Fruit fly (Drosophila melanogaster) whole organism, wandering third instar larva: ENCODE results near the gene Mgat3.
"Not testable (repeated sequence)": the region's sequence is repeated elsewhere in the genome, so short reads cannot be mapped to it uniquely, and the experiment has no call there.

ENCODE experiments used
- Abd-B ChIP-seq: fragments of >200 bp; optimal IDR thresholded peaks from 2 replicates; lab custom pipeline; 2017; ENCODE audit warnings: missing biosample characterization, missing genetic modification characterization
- CG32264 ChIP-seq: fragments of 200-800 bp; sonication (Bioruptor generic); optimal IDR thresholded peaks from 2 replicates; lab custom pipeline; 2016; ENCODE audit warnings: missing biosample characterization, missing genetic modification characterization
- CG9705 ChIP-seq: fragments of 200-800 bp; sonication (Bioruptor generic); optimal IDR thresholded peaks from 2 replicates; lab custom pipeline; 2018; ENCODE audit warnings: missing biosample characterization, mild to moderate bottlenecking, missing genetic modification characterization
- CrebA ChIP-seq: fragments of 200-800 bp; sonication (Bioruptor generic); optimal IDR thresholded peaks from 2 replicates; lab custom pipeline; 2016; ENCODE audit warnings: missing biosample characterization, mild to moderate bottlenecking, missing genetic modification characterization, borderline replicate concordance
- Dfd ChIP-seq: fragments of >200 bp; optimal IDR thresholded peaks from 2 replicates; lab custom pipeline; 2017; ENCODE audit warnings: missing biosample characterization, missing genetic modification characterization
- Dif ChIP-seq: fragments of 200-275, 200-300 bp; sonication (Bioruptor generic); optimal IDR thresholded peaks from 2 replicates; lab custom pipeline; 2018; ENCODE audit warnings: missing biosample characterization, missing genetic modification characterization; ENCODE audit not compliant: partially characterized antibody
- GATAd ChIP-seq: sonication (Bioruptor generic); optimal IDR thresholded peaks from 2 replicates; lab custom pipeline; 2016; ENCODE audit warnings: missing biosample characterization, missing genetic modification characterization
- Hnf4 ChIP-seq: fragments of 200-800 bp; sonication (Bioruptor generic); optimal IDR thresholded peaks from 2 replicates; lab custom pipeline; 2016; ENCODE audit warnings: missing biosample characterization, mild to moderate bottlenecking, missing genetic modification characterization
- Hr83 ChIP-seq: fragments of 200-300 bp; sonication (Bioruptor generic); optimal IDR thresholded peaks from 2 replicates; lab custom pipeline; 2016; ENCODE audit warnings: missing biosample characterization, mild to moderate bottlenecking, missing genetic modification characterization, moderate library complexity; ENCODE audit not compliant: poor library complexity, severe bottlenecking
- Jra ChIP-seq: sonication (Bioruptor generic); optimal IDR thresholded peaks from 2 replicates; lab custom pipeline; 2016; ENCODE audit warnings: missing biosample characterization, missing genetic modification characterization
- Mio ChIP-seq: sonication (Bioruptor generic); optimal IDR thresholded peaks from 2 replicates; lab custom pipeline; 2016; ENCODE audit warnings: missing biosample characterization, missing genetic modification characterization
- Myc ChIP-seq: fragments of >200 bp; optimal IDR thresholded peaks from 2 replicates; lab custom pipeline; 2017
- N ChIP-seq: fragments of >200 bp; optimal IDR thresholded peaks from 2 replicates; lab custom pipeline; 2018; ENCODE audit warnings: missing biosample characterization, missing external identifiers, missing genetic modification characterization
- OdsH ChIP-seq: fragments of 200-800 bp; sonication (Bioruptor generic); optimal IDR thresholded peaks from 2 replicates; lab custom pipeline; 2016; ENCODE audit warnings: missing biosample characterization, mild to moderate bottlenecking, missing genetic modification characterization
- Rel ChIP-seq, 2 experiments: fragments of 200-800 bp; sonication (Bioruptor generic) in 1 of 2; optimal IDR thresholded peaks; 2 replicates in 1 of 2; 3 replicates in 1 of 2; lab custom pipeline; 2016 to 2019; ENCODE audit warnings: mild to moderate bottlenecking in 2 of 2, missing biosample characterization in 2 of 2, missing genetic modification characterization in 2 of 2, moderate library complexity in 1 of 2
- Sp1 ChIP-seq: fragments of 200-800 bp; sonication (Bioruptor generic); optimal IDR thresholded peaks from 3 replicates; lab custom pipeline; 2019; ENCODE audit warnings: missing biosample characterization, mild to moderate bottlenecking, missing genetic modification characterization, moderate library complexity
- Vsx2 ChIP-seq: fragments of 200-300, 225-300 bp; sonication (Bioruptor generic); optimal IDR thresholded peaks from 2 replicates; lab custom pipeline; 2018; ENCODE audit warnings: missing biosample characterization, missing genetic modification characterization; ENCODE audit not compliant: partially characterized antibody
- br ChIP-seq: fragments of 200-800 bp; sonication (Bioruptor generic); optimal IDR thresholded peaks from 2 replicates; lab custom pipeline; 2016; ENCODE audit warnings: missing biosample characterization, missing genetic modification characterization
- dl ChIP-seq, 2 experiments: fragments of 175-275, 200-275 bp in 1 of 2; fragments of 200-275 bp in 1 of 2; sonication (Bioruptor generic); optimal IDR thresholded peaks; lab custom pipeline; 2018; ENCODE audit warnings: mild to moderate bottlenecking in 2 of 2, missing biosample characterization in 2 of 2, missing genetic modification characterization in 2 of 2, moderate library complexity in 2 of 2; ENCODE audit not compliant: partially characterized antibody in 2 of 2, insufficient read depth in 1 of 2
- dmrt93B ChIP-seq: fragments of 200-800 bp; sonication (Bioruptor generic); optimal IDR thresholded peaks from 2 replicates; lab custom pipeline; 2018; ENCODE audit warnings: missing biosample characterization, mild to moderate bottlenecking, missing genetic modification characterization
- dsf ChIP-seq: sonication (Bioruptor generic); optimal IDR thresholded peaks from 2 replicates; lab custom pipeline; 2016; ENCODE audit warnings: missing biosample characterization, missing genetic modification characterization, borderline replicate concordance
- ey ChIP-seq: fragments of 200-800 bp; sonication (Bioruptor generic); optimal IDR thresholded peaks from 2 replicates; lab custom pipeline; 2016; ENCODE audit warnings: missing biosample characterization, missing genetic modification characterization
- foxo ChIP-seq, 2 experiments: fragments of 200-800 bp; sonication (Bioruptor generic); optimal IDR thresholded peaks; 2 replicates in 1 of 2; 3 replicates in 1 of 2; lab custom pipeline; 2016 to 2017; ENCODE audit warnings: missing biosample characterization in 2 of 2, missing genetic modification characterization in 2 of 2
- fru ChIP-seq: fragments of 200-800 bp; sonication (Bioruptor generic); optimal IDR thresholded peaks from 3 replicates; lab custom pipeline; 2016; ENCODE audit warnings: missing biosample characterization, mild to moderate bottlenecking, missing genetic modification characterization
- h ChIP-seq: fragments of 200-800 bp; sonication (Bioruptor generic); optimal IDR thresholded peaks from 3 replicates; lab custom pipeline; 2016; ENCODE audit warnings: missing biosample characterization, mild to moderate bottlenecking, missing genetic modification characterization
- jim ChIP-seq: fragments of 175-275, 200-325 bp; sonication (Bioruptor generic); optimal IDR thresholded peaks from 2 replicates; lab custom pipeline; 2016; ENCODE audit warnings: missing biosample characterization, mild to moderate bottlenecking, missing genetic modification characterization
- lola ChIP-seq: fragments of >200 bp; optimal IDR thresholded peaks from 2 replicates; lab custom pipeline; 2017; ENCODE audit warnings: missing biosample characterization, missing genetic modification characterization
- pan ChIP-seq: fragments of >200 bp; optimal IDR thresholded peaks from 2 replicates; lab custom pipeline; 2017
- psq ChIP-seq: fragments of 200-800 bp; sonication (Bioruptor generic); optimal IDR thresholded peaks from 3 replicates; lab custom pipeline; 2017; ENCODE audit warnings: missing biosample characterization, mild to moderate bottlenecking, missing genetic modification characterization, moderate library complexity
- rgr ChIP-seq: fragments of 200-800 bp; sonication (Bioruptor generic); optimal IDR thresholded peaks from 3 replicates; lab custom pipeline; 2016; ENCODE audit warnings: missing biosample characterization, mild to moderate bottlenecking, missing genetic modification characterization
- sage ChIP-seq: fragments of 200-800 bp; sonication (Bioruptor generic); optimal IDR thresholded peaks from 2 replicates; lab custom pipeline; 2016; ENCODE audit warnings: missing biosample characterization, mild to moderate bottlenecking, missing genetic modification characterization
- tai ChIP-seq: sonication (Bioruptor generic); optimal IDR thresholded peaks from 2 replicates; lab custom pipeline; 2016; ENCODE audit warnings: missing biosample characterization, missing genetic modification characterization
- usp ChIP-seq: fragments of >200 bp; optimal IDR thresholded peaks from 2 replicates; lab custom pipeline; 2017; ENCODE audit warnings: missing biosample characterization, missing genetic modification characterization
- woc ChIP-seq: sonication (Bioruptor generic); optimal IDR thresholded peaks from 2 replicates; lab custom pipeline; 2016; ENCODE audit warnings: missing biosample characterization, mild to moderate bottlenecking, missing genetic modification characterization

Gene Mgat3

DNA sequence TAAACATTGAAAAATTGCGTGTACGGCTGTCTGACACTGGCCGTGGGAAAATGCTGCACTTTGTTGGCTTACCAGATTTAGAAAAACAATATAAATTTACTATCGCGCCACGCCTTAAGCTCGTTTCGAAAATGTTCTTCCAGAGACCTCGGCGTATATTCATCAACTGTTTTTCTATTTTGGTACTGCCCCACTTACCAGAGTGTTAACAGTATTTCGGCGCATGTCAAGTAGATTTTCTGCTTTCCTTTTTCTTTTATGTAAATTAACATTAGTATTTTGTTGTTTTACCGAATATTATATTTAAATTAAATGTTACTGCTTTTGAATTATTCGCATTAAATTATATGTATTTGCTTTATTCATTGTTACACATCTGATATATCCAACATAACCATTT is 32.6 kb upstream of the Mgat3 start, which contains the start of gene kek4:
Gene kek4 (minus strand): TSS at position 341 of the 400 bp plus-strand sequence.
- no peak for TF ChIP-seq Rel (GFP tag; optimal IDR thresholded peaks at IDR 0.05; lab: Kevin White, UChicago)
- peak; percentile 69 for TF ChIP-seq Rel (tag; optimal IDR thresholded peaks at IDR 0.05; lab: Kevin White, UChicago)
- TF ChIP-seq br: no peak

DNA sequence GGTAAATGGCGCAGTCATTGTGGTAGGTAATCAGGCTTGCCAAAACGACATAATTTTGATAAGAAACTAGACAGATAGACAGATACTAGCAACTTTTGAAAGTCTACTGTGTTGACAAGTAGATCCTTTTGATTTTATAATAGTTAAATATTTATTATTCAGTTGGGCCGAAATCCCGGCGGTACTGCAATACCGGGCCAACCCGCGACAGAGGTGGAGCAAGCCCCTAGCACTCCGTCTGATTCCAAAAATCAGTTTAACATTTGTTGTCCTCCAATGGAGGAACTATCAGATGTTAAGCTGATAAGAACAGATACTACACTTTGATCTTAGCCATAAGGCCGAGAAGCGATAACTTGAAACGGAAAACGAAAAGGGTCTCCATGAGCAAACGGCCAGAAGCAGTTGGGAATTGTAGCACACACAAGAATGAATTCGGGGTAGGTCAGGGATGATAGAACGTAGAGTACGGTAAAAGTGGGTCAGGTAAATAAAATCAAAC is 29.4 kb upstream of the Mgat3 start, which contains the start of gene CG15482:
Gene CG15482 (minus strand): TSS at position 51 of the 502 bp plus-strand sequence.
- not testable (repeated sequence) for TF ChIP-seq Hnf4 (GFP tag; lab: Kevin White, UChicago); tai; dl (GFP tag; optimal IDR thresholded peaks at IDR 0.05; lab: Kevin White, UChicago; ENCODE audit: insufficient read depth in 1 of 2, partially characterized antibody in 2 of 2)
- TF ChIP-seq, all 38 proteins: peak for 0; not testable (repeated sequence) for 38

DNA sequence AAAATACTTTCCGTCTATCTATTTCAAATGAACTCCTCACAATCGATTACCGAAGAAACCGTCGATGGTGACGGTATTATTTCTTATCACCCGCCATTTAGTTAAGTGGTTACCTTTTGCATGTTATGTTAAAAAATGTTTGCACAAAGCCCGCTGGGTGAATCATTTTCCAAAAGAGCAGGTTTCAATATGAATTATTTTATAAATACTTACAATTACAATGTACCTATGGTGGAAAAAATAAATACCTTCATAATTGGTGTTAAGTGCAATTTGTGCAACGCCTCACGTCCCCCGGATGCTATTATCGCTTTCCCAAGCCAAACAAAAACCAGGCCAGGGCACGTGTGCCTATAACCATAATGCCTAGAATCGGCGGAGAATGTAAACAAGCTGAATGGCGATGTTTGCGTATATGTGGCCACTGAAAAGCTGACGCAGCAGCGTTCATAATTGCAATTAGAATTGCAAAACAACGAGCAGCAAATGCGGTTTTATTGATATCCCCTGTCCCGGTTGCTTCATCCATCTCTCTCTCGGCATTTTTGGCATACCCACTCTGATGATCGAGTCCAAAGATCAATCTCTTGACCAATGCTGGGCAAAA is 24.6 kb upstream of the Mgat3 start:
- TF ChIP-seq Rel (GFP tag; optimal IDR thresholded peaks at IDR 0.05; lab: Kevin White, UChicago): no peak
- no peak for TF ChIP-seq Rel (tag; optimal IDR thresholded peaks at IDR 0.05; lab: Kevin White, UChicago)
- no peak for TF ChIP-seq CrebA (GFP tag; lab: Kevin White, UChicago)
- no peak for TF ChIP-seq Sp1 (GFP tag; lab: Kevin White, UChicago)
- TF ChIP-seq GATAd (GFP tag; lab: Kevin White, UChicago): no peak
- TF ChIP-seq tai: no peak
- TF ChIP-seq lola (GFP tag; lab: Kevin White, UChicago): no peak
- TF ChIP-seq h (GFP tag; lab: Kevin White, UChicago): no peak
- TF ChIP-seq Hnf4 (GFP tag; lab: Kevin White, UChicago): no peak
- no peak for TF ChIP-seq usp
- TF ChIP-seq Jra (GFP tag; lab: Kevin White, UChicago): no peak
- TF ChIP-seq br: no peak
- no peak for TF ChIP-seq OdsH (GFP tag; lab: Kevin White, UChicago)
- no peak for TF ChIP-seq dl (GFP tag; optimal IDR thresholded peaks at IDR 0.05; lab: Kevin White, UChicago; ENCODE audit: insufficient read depth in 1 of 2, partially characterized antibody in 2 of 2)
- TF ChIP-seq Dfd (GFP tag; lab: Kevin White, UChicago): no peak
- TF ChIP-seq Myc (lab: Kevin White, UChicago): no peak
- no peak for TF ChIP-seq CG32264 (GFP tag; lab: Kevin White, UChicago)
- no peak for TF ChIP-seq Abd-B
- TF ChIP-seq psq (GFP tag; lab: Kevin White, UChicago): no peak
- no peak for TF ChIP-seq CG9705
- TF ChIP-seq foxo (GFP tag; optimal IDR thresholded peaks at IDR 0.05; lab: Kevin White, UChicago): no peak

DNA sequence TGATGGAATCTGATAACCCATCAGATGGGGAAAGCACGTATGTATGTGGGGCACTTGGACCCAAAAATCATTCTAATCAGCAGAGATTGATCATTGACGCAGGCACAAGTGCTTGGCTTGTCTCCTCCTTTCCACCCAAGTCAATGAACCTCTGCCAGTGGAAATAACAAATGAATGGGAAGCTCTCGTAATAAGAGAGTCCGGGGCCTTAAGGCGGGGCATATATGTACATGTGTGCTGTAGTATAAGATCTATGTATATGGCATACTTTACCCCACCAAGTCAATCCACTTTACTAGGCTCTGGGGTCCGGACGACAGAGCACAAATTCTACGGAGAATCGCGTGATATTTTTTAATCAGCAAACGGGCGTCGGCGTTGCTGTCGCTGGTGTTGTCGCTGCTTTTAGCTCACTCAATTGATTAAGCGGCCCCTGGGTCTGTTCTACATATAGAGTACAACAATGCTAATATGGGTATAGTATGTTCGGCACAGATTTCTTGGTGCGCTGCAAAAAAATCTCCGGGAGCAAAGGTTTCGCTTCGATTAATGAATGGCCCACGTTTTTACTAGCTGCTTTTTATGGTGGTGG is 23.8 kb upstream of the Mgat3 start:
- TF ChIP-seq Rel (GFP tag; optimal IDR thresholded peaks at IDR 0.05; lab: Kevin White, UChicago) (no peak), Rel (tag; optimal IDR thresholded peaks at IDR 0.05; lab: Kevin White, UChicago) (peak; percentile 83), CG9705 (no peak), Hnf4 (GFP tag; lab: Kevin White, UChicago) (peak; percentile 22), usp (no peak), Hr83 (GFP tag; lab: Kevin White, UChicago) (peak; percentile 0), br (peak; percentile 33), OdsH (GFP tag; lab: Kevin White, UChicago) (peak; percentile 13), dl (GFP tag; optimal IDR thresholded peaks at IDR 0.05; lab: Kevin White, UChicago; ENCODE audit: insufficient read depth in 1 of 2, partially characterized antibody in 2 of 2) (no peak), rgr (peak; percentile 8), h (GFP tag; lab: Kevin White, UChicago) (peak; percentile 42)
- TF ChIP-seq, all 38 proteins: peak for 7

DNA sequence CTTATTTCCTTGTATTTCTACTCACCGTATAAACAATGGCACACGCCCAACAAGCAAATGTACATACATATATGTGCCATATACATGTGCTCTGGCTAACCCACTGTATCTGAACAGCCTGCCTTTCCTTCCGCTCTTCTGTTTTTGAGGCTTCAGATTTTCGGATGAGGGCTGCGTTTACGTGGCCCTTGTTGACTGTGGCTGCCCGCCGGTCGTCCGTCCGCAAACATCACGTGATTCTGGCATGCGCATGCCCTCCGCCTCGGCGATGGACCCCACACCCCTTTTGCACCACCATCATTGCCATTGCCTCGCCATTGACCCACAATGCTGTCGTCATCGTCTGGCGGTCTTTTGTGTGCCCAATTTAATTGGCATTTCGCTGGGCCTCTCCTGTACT is 22.9 kb upstream of the Mgat3 start:
- TF ChIP-seq Hnf4 (GFP tag; lab: Kevin White, UChicago): no peak
- TF ChIP-seq usp: no peak
- no peak for TF ChIP-seq Dif
- no peak for TF ChIP-seq CrebA (GFP tag; lab: Kevin White, UChicago)
- TF ChIP-seq dmrt93B: no peak
- no peak for TF ChIP-seq Jra (GFP tag; lab: Kevin White, UChicago)
- TF ChIP-seq pan (lab: Kevin White, UChicago): no peak
- no peak for TF ChIP-seq Mio (GFP tag; lab: Kevin White, UChicago)
- TF ChIP-seq Vsx2 (GFP tag; lab: Kevin White, UChicago): no peak
- peak; percentile 52 for TF ChIP-seq br
- TF ChIP-seq OdsH (GFP tag; lab: Kevin White, UChicago): peak; percentile 21
- no peak for TF ChIP-seq dl (GFP tag; optimal IDR thresholded peaks at IDR 0.05; lab: Kevin White, UChicago; ENCODE audit: insufficient read depth in 1 of 2, partially characterized antibody in 2 of 2)
- TF ChIP-seq Hr83 (GFP tag; lab: Kevin White, UChicago): peak; percentile 58
- no peak for TF ChIP-seq sage (GFP tag; lab: Kevin White, UChicago)
- peak; percentile 21 for TF ChIP-seq rgr
- no peak for TF ChIP-seq N
- TF ChIP-seq lola (GFP tag; lab: Kevin White, UChicago): no peak
- no peak for TF ChIP-seq Abd-B
- TF ChIP-seq fru: peak; percentile 21
- peak; percentile 15 for TF ChIP-seq Sp1 (GFP tag; lab: Kevin White, UChicago)
- no peak for TF ChIP-seq Dfd (GFP tag; lab: Kevin White, UChicago)
- TF ChIP-seq ey (GFP tag; lab: Kevin White, UChicago): no peak
- TF ChIP-seq CG9705: no peak
- no peak for TF ChIP-seq psq (GFP tag; lab: Kevin White, UChicago)
- no peak for TF ChIP-seq dsf (GFP tag; lab: Kevin White, UChicago)
- no peak for TF ChIP-seq jim (GFP tag; lab: Kevin White, UChicago)
- TF ChIP-seq Rel (GFP tag; optimal IDR thresholded peaks at IDR 0.05; lab: Kevin White, UChicago): no peak
- peak; percentile 9 for TF ChIP-seq Rel (tag; optimal IDR thresholded peaks at IDR 0.05; lab: Kevin White, UChicago)
- no peak for TF ChIP-seq woc (GFP tag; lab: Kevin White, UChicago)
